Worm (Caenorhabditis elegans): ENCODE results near the gene nhr-141.

- no peak for TF ChIP-seq elt-3 (tag; optimal IDR thresholded peaks at IDR 0.05)
- no peak for TF ChIP-seq nhr-237 (tag; optimal IDR thresholded peaks at IDR 0.05)
- TF ChIP-seq pha-4 (tag; optimal IDR thresholded peaks at IDR 0.05): no peak
- no peak for TF ChIP-seq sptf-1 (tag; optimal IDR thresholded peaks at IDR 0.05)
- no peak for TF ChIP-seq snpc-4 (tag; optimal IDR thresholded peaks at IDR 0.05)
- TF ChIP-seq blmp-1 (tag; optimal IDR thresholded peaks at IDR 0.05): no peak
- no peak for TF ChIP-seq nhr-12 (tag; optimal IDR thresholded peaks at IDR 0.05)
- TF ChIP-seq bed-3 (GFP tag; optimal IDR thresholded peaks at IDR 0.05): no peak
- no peak for TF ChIP-seq lin-13 (tag; optimal IDR thresholded peaks at IDR 0.05)
- no peak for TF ChIP-seq hlh-1 (tag; optimal IDR thresholded peaks at IDR 0.05)
Measured at ce11 chrV:7455008-7455407, 10.5 kb downstream of the nhr-141 start, which contains the start of gene F25E5.2.
